Fruit fly (Drosophila melanogaster): ENCODE measurements around the gene CG4860.

The CG4860 gene

DNA sequence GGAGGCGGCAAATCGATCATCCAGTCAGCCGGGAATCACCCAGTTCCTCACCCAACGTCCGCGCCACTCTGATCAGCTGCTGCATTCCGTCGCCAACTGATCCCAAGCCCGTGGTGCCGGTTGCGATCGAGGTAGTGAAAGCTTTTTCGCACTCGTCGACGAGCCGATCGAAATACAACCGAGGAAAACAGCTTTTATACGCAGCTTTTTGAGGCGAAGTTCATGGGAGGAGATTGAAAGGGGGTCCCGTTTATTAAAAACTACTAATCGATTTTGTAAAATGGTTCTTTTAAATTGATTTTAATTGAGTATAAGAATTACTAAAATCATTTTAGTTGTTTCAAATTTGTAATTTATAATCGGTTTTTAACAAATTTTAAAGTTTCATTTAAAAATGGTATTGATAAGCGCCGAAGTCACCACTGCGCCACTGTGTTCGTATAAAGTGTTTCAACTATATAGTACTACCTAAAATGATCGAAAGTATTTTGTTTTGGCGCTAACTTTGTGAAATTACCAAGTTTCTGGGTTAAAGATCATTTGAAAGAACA, at the start of gene CG4860 (continued):
- TF ChIP-seq CrebB (tag; optimal IDR thresholded peaks at IDR 0.05), result peak; percentile 52
- peak; percentile 80 for TF ChIP-seq CG14667 (GFP tag; IDR thresholded peaks at IDR 0.05)
- TF ChIP-seq CG14860 (GFP tag; IDR thresholded peaks at IDR 0.05; ENCODE audit: partially characterized antibody), result no peak
- peak; percentile 78 for TF ChIP-seq CG13775 (GFP tag; optimal IDR thresholded peaks at IDR 0.05)
- TF ChIP-seq CG10543 (GFP tag; optimal IDR thresholded peaks at IDR 0.05), result peak; percentile 82
- peak; percentile 78; the same call in 1 of the 2 replicates for TF ChIP-seq gsb (GFP tag; IDR thresholded peaks at IDR 0.05)
- TF ChIP-seq cwo (GFP tag; optimal IDR thresholded peaks at IDR 0.05), result peak; percentile 80
- peak; percentile 57; the same call in 1 of the 2 replicates for TF ChIP-seq sim (GFP tag; IDR thresholded peaks at IDR 0.05)
- peak; percentile 64 for TF ChIP-seq onecut (GFP tag; IDR thresholded peaks at IDR 0.05)
- TF ChIP-seq dpn (GFP tag; optimal IDR thresholded peaks at IDR 0.05), result peak; percentile 89 to 92
- no peak for TF ChIP-seq Lpt (GFP tag; optimal IDR thresholded peaks at IDR 0.05)
- no peak for TF ChIP-seq hb (GFP tag; IDR thresholded peaks at IDR 0.05; ENCODE audit: partially characterized antibody)
- peak; percentile 68 for TF ChIP-seq Nf-YA (GFP tag; IDR thresholded peaks at IDR 0.05)
- TF ChIP-seq cad (GFP tag; optimal IDR thresholded peaks at IDR 0.05), result no peak
- TF ChIP-seq CG15269 (tag; optimal IDR thresholded peaks at IDR 0.05), result peak; percentile 93
- TF ChIP-seq MTF-1 (GFP tag; optimal IDR thresholded peaks at IDR 0.05; ENCODE audit: borderline replicate concordance), result no peak
- peak; percentile 77 for TF ChIP-seq NK7.1 (GFP tag; optimal IDR thresholded peaks at IDR 0.05)
- TF ChIP-seq CG17186 (GFP tag; optimal IDR thresholded peaks at IDR 0.05), result no peak
- TF ChIP-seq CTCF (GFP tag; optimal IDR thresholded peaks at IDR 0.05), result no peak
- TF ChIP-seq chif (GFP tag; optimal IDR thresholded peaks at IDR 0.05), result peak; percentile 78 to 82
- peak; percentile 91 for TF ChIP-seq CG7556 (GFP tag; optimal IDR thresholded peaks at IDR 0.05)
- TF ChIP-seq btn (GFP tag; optimal IDR thresholded peaks at IDR 0.05), result peak; percentile 61
- TF ChIP-seq Adf1 (GFP tag; IDR thresholded peaks at IDR 0.05), result peak; percentile 69
- TF ChIP-seq so (GFP tag; IDR thresholded peaks at IDR 0.05), result peak; percentile 84
- peak; percentile 55 for TF ChIP-seq CG6654 (GFP tag; optimal IDR thresholded peaks at IDR 0.05)
- no peak for TF ChIP-seq CG1832 (GFP tag; optimal IDR thresholded peaks at IDR 0.05)
- TF ChIP-seq CG11504 (tag; optimal IDR thresholded peaks at IDR 0.05), result peak; percentile 87
- peak; percentile 92 for TF ChIP-seq CG11695 (GFP tag; IDR thresholded peaks at IDR 0.05)
- TF ChIP-seq Opbp (GFP tag; IDR thresholded peaks at IDR 0.05; ENCODE audit: partially characterized antibody), result no peak
- no peak for TF ChIP-seq ash1 (GFP tag; optimal IDR thresholded peaks at IDR 0.05)
- TF ChIP-seq gro (GFP tag; optimal IDR thresholded peaks at IDR 0.05), result no peak
- TF ChIP-seq CG10565 (GFP tag; optimal IDR thresholded peaks at IDR 0.05), result peak; percentile 23
- TF ChIP-seq CG14014 (GFP tag; IDR thresholded peaks at IDR 0.05), result peak; percentile 91
- TF ChIP-seq C15 (GFP tag; IDR thresholded peaks at IDR 0.05), result 0 out of 3 replicates have a peak, but pooled peaks have one; percentile 5
- TF ChIP-seq NC2β (GFP tag; optimal IDR thresholded peaks at IDR 0.05), result peak; percentile 55
- no peak for TF ChIP-seq stwl (tag; optimal IDR thresholded peaks at IDR 0.05)
- peak; percentile 90 for TF ChIP-seq row (GFP tag; IDR thresholded peaks at IDR 0.05)
- TF ChIP-seq Optix (GFP tag; IDR thresholded peaks at IDR 0.05), result peak; percentile 50; the same call in 2 of the 3 replicates
- TF ChIP-seq pita (GFP tag; optimal IDR thresholded peaks at IDR 0.05), result no peak
- peak; percentile 84 for TF ChIP-seq CG8944 (GFP tag; optimal IDR thresholded peaks at IDR 0.05)
- TF ChIP-seq CG11696 (GFP tag; IDR thresholded peaks at IDR 0.05), result peak; percentile 36; the same call in 1 of the 2 replicates
- TF ChIP-seq CG10366 (GFP tag; IDR thresholded peaks at IDR 0.05), result peak; percentile 89
- peak; percentile 60 for TF ChIP-seq CG3838 (GFP tag; optimal IDR thresholded peaks at IDR 0.05)
- TF ChIP-seq CG6854 (GFP tag; optimal IDR thresholded peaks at IDR 0.05), result peak; percentile 62
- TF ChIP-seq CG11093 (GFP tag; IDR thresholded peaks at IDR 0.05), result peak; percentile 53; the same call in 1 of the 3 replicates
- TF ChIP-seq CG7271 (tag; optimal IDR thresholded peaks at IDR 0.05), result peak; percentile 20
- TF ChIP-seq Bdp1 (GFP tag; optimal IDR thresholded peaks at IDR 0.05), result peak; percentile 65
- 0 out of 2 replicates have a peak, but pooled peaks have one; percentile 35 for TF ChIP-seq CG4404 (GFP tag; IDR thresholded peaks at IDR 0.05)
- TF ChIP-seq knrl (GFP tag; IDR thresholded peaks at IDR 0.05; ENCODE audit: partially characterized antibody), result no peak
- peak; percentile 77 for TF ChIP-seq CG18476 (GFP tag; optimal IDR thresholded peaks at IDR 0.05)
- TF ChIP-seq CG16815 (GFP tag; optimal IDR thresholded peaks at IDR 0.05), result peak; percentile 64

Data from whole organism, embryonic.